Worm (Caenorhabditis elegans) whole organism, mixed stage, embryonic: ENCODE results near the gene K09D9.9.

Source experiments
- bed-3 ChIP-seq: fragments of 200-800 bp; sonication (Bioruptor generic); optimal IDR thresholded peaks from 3 replicates; lab custom pipeline; 2018; ENCODE audit warnings: mild to moderate bottlenecking, missing genetic modification characterization, moderate library complexity, missing compliant biosample characterization
- blmp-1 ChIP-seq: fragments of 150-350 bp; optimal IDR thresholded peaks from 2 replicates; lab custom pipeline; 2014; ENCODE audit warnings: missing biosample characterization, missing genetic modification characterization
- ceh-39 ChIP-seq: fragments of 150-350 bp; optimal IDR thresholded peaks from 2 replicates; lab custom pipeline; 2014; ENCODE audit warnings: missing biosample characterization, missing genetic modification characterization
- ceh-43 ChIP-seq: fragments of 200-800 bp; sonication (Bioruptor generic); optimal IDR thresholded peaks from 2 replicates; lab custom pipeline; 2018; ENCODE audit warnings: mild to moderate bottlenecking, missing genetic modification characterization, moderate library complexity, missing compliant biosample characterization
- ceh-83 ChIP-seq: fragments of 200-800 bp; sonication (Bioruptor generic); optimal IDR thresholded peaks from 2 replicates; lab custom pipeline; 2018; ENCODE audit warnings: mild to moderate bottlenecking, missing genetic modification characterization, missing compliant biosample characterization
- ces-1 ChIP-seq: fragments of 150-350 bp; optimal IDR thresholded peaks from 2 replicates; lab custom pipeline; 2014; ENCODE audit warnings: missing biosample characterization, missing genetic modification reagents, missing genetic modification characterization
- elt-1 ChIP-seq: sonication (generic microtip); optimal IDR thresholded peaks from 2 replicates; lab custom pipeline; 2017; ENCODE audit warnings: missing genetic modification characterization, mild to moderate bottlenecking, missing compliant biosample characterization, antibody characterized with exemption, moderate library complexity, borderline replicate concordance; ENCODE audit not compliant: insufficient read depth
- elt-3 ChIP-seq: fragments of 150-350 bp; optimal IDR thresholded peaks from 2 replicates; lab custom pipeline; 2014; ENCODE audit warnings: missing biosample characterization, missing genetic modification characterization
- hlh-1 ChIP-seq: fragments of 150-350 bp; optimal IDR thresholded peaks from 2 replicates; lab custom pipeline; 2014; ENCODE audit warnings: missing biosample characterization, missing genetic modification reagents, missing genetic modification characterization
- lin-13 ChIP-seq: fragments of 150-350 bp; optimal IDR thresholded peaks from 2 replicates; lab custom pipeline; 2014; ENCODE audit warnings: missing biosample characterization, missing genetic modification characterization
- lsy-2 ChIP-seq: fragments of 150-350 bp; optimal IDR thresholded peaks from 2 replicates; lab custom pipeline; 2014; ENCODE audit warnings: missing biosample characterization, missing genetic modification characterization
- mab-5 ChIP-seq: fragments of 150-350 bp; optimal IDR thresholded peaks from 2 replicates; lab custom pipeline; 2014; ENCODE audit warnings: missing biosample characterization, missing genetic modification characterization
- mep-1 ChIP-seq: fragments of 150-350 bp; optimal IDR thresholded peaks from 2 replicates; lab custom pipeline; 2017; ENCODE audit warnings: missing biosample characterization, missing genetic modification reagents, missing genetic modification characterization, inconsistent platforms
- nhr-12 ChIP-seq: fragments of 150-350 bp; optimal IDR thresholded peaks from 2 replicates; lab custom pipeline; 2014; ENCODE audit warnings: missing biosample characterization, missing genetic modification characterization
- nhr-237 ChIP-seq: fragments of 150-350 bp; optimal IDR thresholded peaks from 2 replicates; lab custom pipeline; 2014; ENCODE audit warnings: missing biosample characterization, missing genetic modification characterization
- nhr-28 ChIP-seq: fragments of 150-350 bp; optimal IDR thresholded peaks from 2 replicates; lab custom pipeline; 2014; ENCODE audit warnings: missing biosample characterization, missing genetic modification characterization
- nhr-76 ChIP-seq: sonication (generic microtip); optimal IDR thresholded peaks from 2 replicates; lab custom pipeline; 2017; ENCODE audit warnings: missing biosample characterization, missing genetic modification characterization
- pha-4 ChIP-seq: fragments of 150-350 bp; optimal IDR thresholded peaks from 2 replicates; lab custom pipeline; 2018; ENCODE audit warnings: missing biosample characterization, missing genetic modification reagents, missing genetic modification characterization
- sem-2 ChIP-seq: fragments of 200-800 bp; sonication (Bioruptor generic); optimal IDR thresholded peaks from 2 replicates; lab custom pipeline; 2018; ENCODE audit warnings: mild to moderate bottlenecking, missing genetic modification characterization, missing compliant biosample characterization
- snpc-4 ChIP-seq: fragments of 150-350 bp; optimal IDR thresholded peaks from 2 replicates; lab custom pipeline; 2014; ENCODE audit warnings: missing biosample characterization, missing genetic modification characterization
- sptf-1 ChIP-seq: sonication (generic microtip); optimal IDR thresholded peaks from 2 replicates; lab custom pipeline; 2017; ENCODE audit warnings: mild to moderate bottlenecking, missing genetic modification characterization, moderate library complexity, missing compliant biosample characterization
- tbx-8 ChIP-seq: fragments of 200-800 bp; sonication (Bioruptor generic); optimal IDR thresholded peaks from 2 replicates; lab custom pipeline; 2018; ENCODE audit warnings: mild to moderate bottlenecking, missing genetic modification characterization, moderate library complexity, missing compliant biosample characterization
- unc-39 ChIP-seq: fragments of 150-350 bp; optimal IDR thresholded peaks from 2 replicates; lab custom pipeline; 2014; ENCODE audit warnings: missing biosample characterization, missing genetic modification characterization
- unc-62 ChIP-seq: fragments of 150-350 bp; optimal IDR thresholded peaks from 2 replicates; lab custom pipeline; 2014; ENCODE audit warnings: missing biosample characterization, missing genetic modification reagents, missing genetic modification characterization
- zip-8 ChIP-seq: fragments of 150-350 bp; optimal IDR thresholded peaks from 2 replicates; lab custom pipeline; 2014; ENCODE audit warnings: missing biosample characterization, missing genetic modification characterization
- ztf-11 ChIP-seq: fragments of 150-350 bp; optimal IDR thresholded peaks from 2 replicates; lab custom pipeline; 2014; ENCODE audit warnings: missing biosample characterization, missing genetic modification characterization

The K09D9.9 gene

DNA sequence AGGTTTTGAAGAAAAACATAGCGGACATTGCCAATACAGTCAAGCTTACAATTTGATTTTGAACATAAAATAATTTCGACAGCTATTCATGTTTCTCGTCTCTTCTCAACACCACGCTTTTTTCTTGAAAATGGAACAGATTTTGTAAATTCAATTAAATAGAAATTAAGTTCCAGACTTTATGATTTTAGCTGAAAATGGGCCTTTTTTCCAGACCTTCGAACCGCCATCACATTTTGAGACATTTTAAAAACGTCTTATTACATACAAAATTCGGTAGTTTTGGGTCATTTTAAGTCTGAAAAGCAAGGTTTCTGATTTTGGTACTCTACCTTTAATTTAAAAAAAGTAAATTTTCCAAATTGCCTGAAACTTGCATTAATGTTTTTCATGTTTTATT is 44.2 kb upstream of the K09D9.9 start, which contains the start of gene C49G7.12:
C49G7.12 (plus strand) TSS at position 301 of the 400 bp plus-strand sequence.
- no peak for TF ChIP-seq unc-62 (GFP tag; lab: Kevin White, UChicago)

DNA sequence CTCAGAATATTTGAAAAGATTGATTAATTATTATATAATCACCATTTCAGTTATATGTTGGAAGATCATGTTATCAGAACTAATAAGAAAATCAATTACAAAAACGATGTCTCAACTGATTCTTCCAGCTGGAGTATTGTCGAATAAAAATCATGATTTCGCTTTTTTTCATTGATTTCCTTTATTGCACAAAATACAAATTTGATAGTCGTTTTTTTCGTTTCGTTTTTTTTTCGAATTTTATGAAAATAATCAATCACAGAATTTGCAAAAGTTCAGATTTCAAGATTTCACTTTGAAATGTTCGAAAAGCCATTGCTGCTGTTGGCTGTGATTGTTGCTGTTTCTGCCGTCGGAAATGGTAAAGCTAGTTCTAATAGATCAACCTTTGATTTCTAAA is 41.9 kb upstream of the K09D9.9 start, which contains the start of gene C49G7.13:
C49G7.13 (plus strand) TSS at position 301 of the 400 bp plus-strand sequence.
- TF ChIP-seq pha-4 (no peak), snpc-4 (tag; lab: Kevin White, UChicago) (no peak), tbx-8 (GFP tag; lab: Kevin White, UChicago) (no peak), elt-3 (tag; lab: Kevin White, UChicago) (no peak), zip-8 (tag; lab: Kevin White, UChicago) (no peak), nhr-237 (no peak), lsy-2 (tag; lab: Kevin White, UChicago) (no peak), nhr-12 (tag; lab: Kevin White, UChicago) (no peak), ceh-83 (GFP tag; lab: Kevin White, UChicago) (no peak), sem-2 (GFP tag; lab: Kevin White, UChicago) (no peak), elt-1 (no peak), unc-39 (no peak), nhr-28 (tag; lab: Kevin White, UChicago) (no peak), bed-3 (GFP tag; lab: Kevin White, UChicago) (no peak)

DNA sequence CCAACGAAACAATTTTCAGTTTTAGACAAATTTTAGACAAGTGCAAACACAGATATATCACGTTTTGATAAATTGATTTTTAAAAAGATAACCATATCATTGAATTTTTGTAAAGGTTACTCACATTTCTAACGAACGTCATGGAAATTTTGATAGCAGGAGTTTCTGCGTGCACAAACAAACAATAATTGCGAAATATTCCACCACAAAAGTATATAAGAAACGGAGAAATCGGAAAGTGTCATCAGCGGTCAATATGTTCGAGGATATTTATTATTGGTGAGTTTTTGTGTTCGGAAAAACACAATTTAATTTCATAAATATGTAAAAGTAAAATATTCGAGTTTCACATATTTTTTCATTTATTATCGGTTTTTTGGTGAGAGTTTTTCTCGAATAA is 40.4 kb upstream of the K09D9.9 start, which contains the start of gene C49G7.7:
C49G7.7 (plus strand) TSS at position 174 of the 400 bp plus-strand sequence.
- no peak for TF ChIP-seq tbx-8 (GFP tag; lab: Kevin White, UChicago)
- TF ChIP-seq lin-13 = no peak
- no peak for TF ChIP-seq ceh-39 (tag; lab: Kevin White, UChicago)
- no peak for TF ChIP-seq unc-39
- TF ChIP-seq ceh-43 (GFP tag; lab: Kevin White, UChicago) = no peak
- no peak for TF ChIP-seq sptf-1 (tag; lab: Kevin White, UChicago)
- TF ChIP-seq nhr-76 = no peak
- no peak for TF ChIP-seq elt-1

DNA sequence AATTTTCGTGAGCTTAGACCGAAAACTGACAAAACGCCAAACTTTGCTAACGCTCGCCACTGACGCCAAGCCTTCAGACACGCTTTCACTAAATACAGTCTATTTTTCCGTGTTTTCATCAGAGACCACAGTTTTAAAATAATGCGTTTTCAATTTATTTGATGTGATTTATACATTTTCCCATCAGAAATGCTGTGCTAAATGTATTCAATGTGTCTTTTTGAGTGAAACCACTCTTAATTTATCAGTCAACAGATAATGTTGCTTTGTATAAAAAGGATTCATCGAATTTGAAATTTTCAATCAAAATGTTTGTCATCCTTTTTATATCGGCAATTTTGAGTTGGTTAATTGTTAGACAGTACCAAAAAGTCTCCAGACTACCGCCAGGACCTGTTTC is 37.4 kb upstream of the K09D9.9 start, which contains the start of gene cyp-35A4:
cyp-35A4 (plus strand) TSS at position 301 of the 400 bp plus-strand sequence.
- TF ChIP-seq ztf-11 = no peak
- TF ChIP-seq sem-2 (GFP tag; lab: Kevin White, UChicago) = no peak
- TF ChIP-seq unc-39 = no peak
- TF ChIP-seq nhr-76 = no peak
- TF ChIP-seq bed-3 (GFP tag; lab: Kevin White, UChicago) = no peak

DNA sequence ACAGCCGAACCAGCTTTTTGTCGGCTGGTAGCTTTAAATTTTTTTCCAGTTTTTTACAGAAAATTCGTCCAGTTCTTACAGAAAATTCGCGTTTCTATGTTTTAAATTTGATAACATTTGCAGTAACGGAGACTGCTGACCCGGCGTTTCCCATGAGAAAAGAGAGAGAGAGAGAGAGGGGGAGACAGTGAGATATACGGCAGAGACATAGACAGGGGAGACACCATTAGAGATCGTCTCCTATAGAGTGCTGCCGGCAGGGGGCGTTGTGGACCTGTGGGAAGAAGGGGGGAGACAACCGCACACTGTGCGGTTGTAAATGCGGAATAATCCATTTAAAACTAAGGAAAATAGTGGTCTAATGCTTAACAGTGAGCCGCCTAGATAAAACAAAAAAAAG is 35.7 kb upstream of the K09D9.9 start:
- TF ChIP-seq ztf-11 (no peak), hlh-1 (tag; lab: Kevin White, UChicago) (no peak), nhr-237 (no peak), sptf-1 (tag; lab: Kevin White, UChicago) (no peak), mab-5 (tag; lab: Kevin White, UChicago) (no peak)
- TF ChIP-seq, all 35 proteins: peak for 0

DNA sequence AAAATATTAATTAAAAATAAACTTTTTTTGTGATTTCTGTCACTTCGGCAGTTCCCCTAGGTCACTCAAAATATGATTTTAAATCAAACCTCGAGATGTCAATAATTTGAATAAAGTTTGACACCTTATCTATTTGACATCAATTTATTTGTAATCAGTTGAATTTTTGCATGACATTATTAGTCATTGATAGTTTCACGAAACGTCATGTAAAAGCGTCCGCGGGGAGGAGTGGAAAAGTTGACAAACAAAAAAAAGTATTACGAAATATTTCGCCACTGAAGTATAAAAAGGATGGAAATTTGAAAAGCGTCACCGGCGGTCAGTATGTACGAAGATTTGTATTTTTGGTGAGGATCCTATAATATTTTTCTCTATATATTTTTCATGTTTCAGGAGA is 30.8 kb upstream of the K09D9.9 start, which contains the start of gene K09D9.1:
K09D9.1 (plus strand) TSS at position 271 of the 400 bp plus-strand sequence.
- TF ChIP-seq tbx-8 (GFP tag; lab: Kevin White, UChicago) = no peak
- no peak for TF ChIP-seq ztf-11
- TF ChIP-seq mab-5 (tag; lab: Kevin White, UChicago) = no peak
- TF ChIP-seq elt-1 = no peak
- no peak for TF ChIP-seq sptf-1 (tag; lab: Kevin White, UChicago)
- no peak for TF ChIP-seq mep-1 (tag; lab: Kevin White, UChicago)
- TF ChIP-seq nhr-12 (tag; lab: Kevin White, UChicago) = no peak
- no peak for TF ChIP-seq blmp-1 (tag; lab: Kevin White, UChicago)

DNA sequence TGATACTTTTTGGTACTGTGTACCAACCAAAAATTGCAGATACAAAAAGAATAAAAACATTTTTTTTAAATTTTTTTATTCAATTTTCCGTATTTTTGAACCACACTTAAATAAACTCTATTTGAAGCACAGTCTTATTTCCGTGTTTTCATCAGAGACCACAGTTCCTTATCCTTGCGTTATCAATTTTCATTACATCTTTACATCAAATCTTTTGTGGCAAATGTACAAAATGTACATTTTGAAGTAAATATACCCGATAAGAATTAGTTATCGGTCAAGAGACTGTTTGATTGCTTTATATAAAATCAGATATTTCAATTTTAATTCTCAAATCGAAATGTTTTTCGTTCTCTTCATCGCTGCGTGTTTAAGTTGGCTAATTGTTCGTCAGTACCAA is 28.4 kb upstream of the K09D9.9 start, which contains the start of gene cyp-35A3:
cyp-35A3 (plus strand) TSS at position 301 of the 400 bp plus-strand sequence.
- TF ChIP-seq sem-2 (GFP tag; lab: Kevin White, UChicago) (no peak), hlh-1 (tag; lab: Kevin White, UChicago) (no peak), blmp-1 (tag; lab: Kevin White, UChicago) (no peak), elt-1 (no peak), sptf-1 (tag; lab: Kevin White, UChicago) (no peak), ces-1 (GFP tag; lab: Kevin White, UChicago) (no peak)
